Worm (Caenorhabditis elegans) whole organism, L3 larva: Measurements from ENCODE around the gene vha-9.

Experiments
- nhr-23 ChIP-seq: fragments of 150-350 bp; optimal IDR thresholded peaks from 2 replicates; lab custom pipeline; 2014; ENCODE audit warnings: missing biosample characterization, missing genetic modification reagents, missing genetic modification characterization
- skn-1 ChIP-seq: fragments of 150-350 bp; optimal IDR thresholded peaks from 2 replicates; lab custom pipeline; 2014; ENCODE audit warnings: missing biosample characterization, missing genetic modification characterization
- ztf-11 ChIP-seq: fragments of 150-350 bp; optimal IDR thresholded peaks from 2 replicates; lab custom pipeline; 2014; ENCODE audit warnings: missing biosample characterization, missing genetic modification characterization
- ztf-4 ChIP-seq: fragments of 150-350 bp; optimal IDR thresholded peaks from 2 replicates; lab custom pipeline; 2014; ENCODE audit warnings: missing biosample characterization, missing genetic modification characterization

ce11 chrII:10316119-10316518 is 12.6 kb upstream of the vha-9 start, which contains the start of gene gcy-5:
- TF ChIP-seq ztf-11 (tag; lab: Kevin White, UChicago) (no peak), nhr-23 (tag; lab: Kevin White, UChicago) (no peak), skn-1 (no peak), ztf-4 (tag; lab: Kevin White, UChicago) (no peak)
